Fruit fly (Drosophila melanogaster): ENCODE measurements around the gene BI-1.

Gene BI-1

DNA sequence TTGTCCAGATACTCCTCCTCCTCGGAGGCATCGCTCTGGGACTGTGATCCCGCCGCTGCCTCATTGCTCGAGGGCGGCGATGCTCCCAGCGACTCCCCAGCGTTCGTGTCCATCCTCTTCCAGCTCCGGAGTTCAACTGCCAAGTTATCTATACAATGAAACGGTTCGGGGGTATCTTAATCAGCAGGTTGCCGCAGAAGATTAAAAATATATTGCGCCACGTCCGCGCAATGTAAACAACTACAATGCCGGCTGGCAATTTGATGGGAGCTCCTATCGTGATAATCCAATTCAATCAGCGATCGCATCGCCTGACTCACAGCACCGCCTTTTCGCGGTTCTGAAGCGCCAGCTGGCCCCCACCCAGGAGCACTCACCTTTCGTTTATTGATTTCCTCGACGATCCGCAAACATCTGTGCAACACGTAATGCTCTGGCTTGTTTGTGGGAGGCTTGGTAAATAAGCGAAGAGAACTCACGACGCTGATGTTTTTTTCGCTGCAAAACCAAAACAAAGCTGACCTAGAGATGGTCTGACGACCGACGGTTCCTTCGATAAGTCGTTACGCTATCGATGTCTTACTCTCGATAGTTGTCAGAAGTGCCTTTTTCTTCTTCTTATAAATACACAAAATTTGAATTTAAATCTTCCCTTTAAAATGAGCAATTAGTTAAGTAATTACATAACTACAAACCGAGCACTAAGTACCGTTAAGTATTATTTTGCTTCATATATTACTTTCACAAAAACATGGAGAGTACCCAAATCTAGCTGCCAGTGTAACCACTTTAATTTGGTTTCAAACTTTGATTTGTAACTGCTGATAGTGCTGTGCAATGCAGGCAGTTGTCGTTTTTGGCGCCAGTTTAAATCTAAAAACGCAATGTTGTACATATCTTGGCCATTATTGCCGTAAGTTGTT is 19.1 kb downstream of the BI-1 start, which contains the start of gene cert (continued):
- TF ChIP-seq ab (GFP tag; optimal IDR thresholded peaks at IDR 0.05) (no peak), CG17385 (GFP tag; optimal IDR thresholded peaks at IDR 0.05) (peak; percentile 96), CG14441 (GFP tag; IDR thresholded peaks at IDR 0.05) (no peak), HLH4C (GFP tag; IDR thresholded peaks at IDR 0.05; ENCODE audit: partially characterized antibody) (peak; percentile 83), odd (GFP tag; optimal IDR thresholded peaks at IDR 0.05) (no peak), az2 (GFP tag; optimal IDR thresholded peaks at IDR 0.05) (no peak), CG17186 (GFP tag; optimal IDR thresholded peaks at IDR 0.05) (peak; percentile 13), B-H1 (GFP tag; IDR thresholded peaks at IDR 0.05) (no peak), br (optimal IDR thresholded peaks at IDR 0.05) (no peak), Side (GFP tag; optimal IDR thresholded peaks at IDR 0.05) (no peak), sug (tag; optimal IDR thresholded peaks at IDR 0.05) (peak; percentile 76), hkb (optimal IDR thresholded peaks at IDR 0.05) (peak; percentile 77), hkb (GFP tag; IDR thresholded peaks at IDR 0.05) (no peak), kah (GFP tag; optimal IDR thresholded peaks at IDR 0.05) (peak; percentile 94), crol (GFP tag; IDR thresholded peaks at IDR 0.05) (no peak), CG31365 (tag; optimal IDR thresholded peaks at IDR 0.05) (no peak), kni (GFP tag; optimal IDR thresholded peaks at IDR 0.05) (no peak), scrt (GFP tag; optimal IDR thresholded peaks at IDR 0.05) (peak; percentile 26), E2f2 (GFP tag; IDR thresholded peaks at IDR 0.05) (peak; percentile 92), unpg (GFP tag; optimal IDR thresholded peaks at IDR 0.05) (no peak), CG10321 (GFP tag; IDR thresholded peaks at IDR 0.05) (no peak), CG3407 (GFP tag; optimal IDR thresholded peaks at IDR 0.05) (no peak), prd (optimal IDR thresholded peaks at IDR 0.05) (no peak), prd (GFP tag; IDR thresholded peaks at IDR 0.05) (0 out of 3 replicates have a peak, but pooled peaks have one; percentile 11), Bteb2 (GFP tag; optimal IDR thresholded peaks at IDR 0.05) (no peak), zen (tag; optimal IDR thresholded peaks at IDR 0.05) (peak; percentile 29), Sox100B (GFP tag; optimal IDR thresholded peaks at IDR 0.05) (peak; percentile 2), Atf3 (GFP tag; optimal IDR thresholded peaks at IDR 0.05) (no peak), Pdp1 (GFP tag; optimal IDR thresholded peaks at IDR 0.05) (peak in 1 of 2 experiments; percentile 74), CG4617 (GFP tag; optimal IDR thresholded peaks at IDR 0.05; ENCODE audit: borderline replicate concordance) (peak; percentile 37), CG34224 (GFP tag; IDR thresholded peaks at IDR 0.05; ENCODE audit: partially characterized antibody) (peak; percentile 73), CG5180 (GFP tag; optimal IDR thresholded peaks at IDR 0.05) (no peak), Doc3 (GFP tag; IDR thresholded peaks at IDR 0.05; ENCODE audit: partially characterized antibody) (peak; percentile 86), Nf-YC (tag; optimal IDR thresholded peaks at IDR 0.05) (no peak), CG15514 (GFP tag; optimal IDR thresholded peaks at IDR 0.05) (peak; percentile 72), CG33557 (GFP tag; optimal IDR thresholded peaks at IDR 0.05) (no peak), dpn (GFP tag; optimal IDR thresholded peaks at IDR 0.05) (peak; percentile 33 to 44), CG18011 (GFP tag; optimal IDR thresholded peaks at IDR 0.05) (no peak), pho (GFP tag; optimal IDR thresholded peaks at IDR 0.05) (peak; percentile 45), CG31388 (GFP tag; optimal IDR thresholded peaks at IDR 0.05) (no peak), phol (tag; optimal IDR thresholded peaks at IDR 0.05) (peak; percentile 57), trh (GFP tag; optimal IDR thresholded peaks at IDR 0.05) (no peak), CoRest (tag; optimal IDR thresholded peaks at IDR 0.05) (peak; percentile 33), CG9727 (GFP tag; optimal IDR thresholded peaks at IDR 0.05) (peak; percentile 28), tna (GFP tag; IDR thresholded peaks at IDR 0.05; ENCODE audit: partially characterized antibody) (peak; percentile 76), unc-4 (GFP tag; IDR thresholded peaks at IDR 0.05; ENCODE audit: partially characterized antibody) (peak; percentile 88), CG31224 (GFP tag; IDR thresholded peaks at IDR 0.05) (no peak), pum (GFP tag; optimal IDR thresholded peaks at IDR 0.05) (peak; percentile 6)
